Worm (Caenorhabditis elegans) whole organism, L1 larva: ENCODE data around the gene T04C9.3.
"Not testable (repeated sequence)": the region's sequence is repeated elsewhere in the genome, so short reads cannot be mapped to it uniquely, and the experiment has no call there.

Experiments used
- C16A3.4 ChIP-seq: fragments of 150-350 bp; optimal IDR thresholded peaks from 2 replicates; lab custom pipeline; 2014; ENCODE audit warnings: missing biosample characterization, missing genetic modification characterization
- C34B4.2 ChIP-seq: sonication (generic microtip); optimal IDR thresholded peaks from 2 replicates; lab custom pipeline; 2017; ENCODE audit warnings: mild to moderate bottlenecking, missing genetic modification characterization, missing compliant biosample characterization
- Y116A8C.19 ChIP-seq: sonication (generic microtip); optimal IDR thresholded peaks from 2 replicates; lab custom pipeline; 2016; ENCODE audit warnings: missing compliant biosample characterization, missing genetic modification characterization, borderline replicate concordance
- alr-1 ChIP-seq: fragments of 200-800 bp; sonication (Bioruptor generic); optimal IDR thresholded peaks from 2 replicates; lab custom pipeline; 2018; ENCODE audit warnings: borderline replicate concordance, mild to moderate bottlenecking, missing genetic modification characterization, missing compliant biosample characterization
- aly-2 ChIP-seq: fragments of 150-350 bp; optimal IDR thresholded peaks from 2 replicates; lab custom pipeline; 2014; ENCODE audit warnings: missing biosample characterization, missing genetic modification characterization
- ama-1 ChIP-seq: fragments of 150-350 bp; optimal IDR thresholded peaks from 2 replicates; lab custom pipeline; 2014
- ceh-63 ChIP-seq: fragments of 200-800 bp; sonication (Bioruptor generic); optimal IDR thresholded peaks from 2 replicates; lab custom pipeline; 2018; ENCODE audit warnings: mild to moderate bottlenecking, missing genetic modification characterization, missing compliant biosample characterization
- ceh-8 ChIP-seq: fragments of 200-800 bp; sonication (Bioruptor generic); optimal IDR thresholded peaks from 2 replicates; lab custom pipeline; 2018; ENCODE audit warnings: mild to moderate bottlenecking, missing genetic modification characterization, moderate library complexity, missing compliant biosample characterization
- dpl-1 ChIP-seq, 3 experiments: fragments of 150-350 bp in 2 of 3; sonication (generic microtip) in 1 of 3; optimal IDR thresholded peaks; 2 replicates each; lab custom pipeline; 2014 to 2017; ENCODE audit warnings: missing biosample characterization in 3 of 3, missing genetic modification characterization in 3 of 3, missing genetic modification reagents in 3 of 3
- dsc-1 ChIP-seq: sonication (generic microtip); optimal IDR thresholded peaks from 2 replicates; lab custom pipeline; 2016; ENCODE audit warnings: mild to moderate bottlenecking, missing genetic modification characterization, missing compliant biosample characterization
- efl-1 ChIP-seq, 4 experiments: fragments of 150-350 bp; optimal IDR thresholded peaks in 3 of 4; peaks in 1 of 4; 1 replicate in 1 of 4; 2 replicates in 3 of 4; lab custom pipeline; 2014; ENCODE audit warnings: missing biosample characterization in 2 of 4, missing genetic modification characterization in 2 of 4, missing genetic modification reagents in 2 of 4
- elt-3 ChIP-seq, 6 experiments: fragments of 150-350 bp in 1 of 6; sonication (generic microtip); optimal IDR thresholded peaks; 2 replicates each; lab custom pipeline; 2017 to 2018; ENCODE audit warnings: missing biosample characterization in 6 of 6, missing genetic modification characterization in 6 of 6, inconsistent platforms in 1 of 6
- ets-5 ChIP-seq: fragments of 200-800 bp; sonication (Bioruptor generic); IDR thresholded peaks from 2 replicates; pipeline ENCODE4 v1.3.6; 2022; ENCODE audit warnings: missing genetic modification characterization, missing compliant biosample characterization
- fkh-8 ChIP-seq: sonication (generic microtip); optimal IDR thresholded peaks from 2 replicates; lab custom pipeline; 2016; ENCODE audit warnings: mild to moderate bottlenecking, missing genetic modification characterization, missing compliant biosample characterization
- grh-1 ChIP-seq: fragments of 200-800 bp; sonication (Bioruptor generic); IDR thresholded peaks from 2 replicates; pipeline ENCODE4 v1.3.6; 2022; ENCODE audit warnings: missing genetic modification reagents, missing genetic modification characterization, missing compliant biosample characterization
- hlh-17 ChIP-seq: fragments of 200-800 bp; sonication (Bioruptor generic); optimal IDR thresholded peaks from 2 replicates; lab custom pipeline; 2018; ENCODE audit warnings: missing genetic modification characterization, mild to moderate bottlenecking, missing compliant biosample characterization, moderate library complexity, borderline replicate concordance
- hlh-4 ChIP-seq: sonication (generic microtip); optimal IDR thresholded peaks from 2 replicates; lab custom pipeline; 2016; ENCODE audit warnings: mild to moderate bottlenecking, missing genetic modification characterization, missing compliant biosample characterization
- lin-13 ChIP-seq: fragments of 150-350 bp; optimal IDR thresholded peaks from 2 replicates; lab custom pipeline; 2014; ENCODE audit warnings: missing biosample characterization, missing genetic modification reagents, missing genetic modification characterization
- lin-14 ChIP-seq: fragments of 200-800 bp; sonication (Bioruptor generic); optimal IDR thresholded peaks from 2 replicates; lab custom pipeline; 2018; ENCODE audit warnings: mild to moderate bottlenecking, missing genetic modification characterization, moderate library complexity, missing compliant biosample characterization
- lir-3 ChIP-seq: sonication (generic microtip); optimal IDR thresholded peaks from 2 replicates; lab custom pipeline; 2016; ENCODE audit warnings: mild to moderate bottlenecking, missing genetic modification characterization, moderate library complexity, missing compliant biosample characterization; ENCODE audit not compliant: poor library complexity
- mab-9 ChIP-seq: fragments of 200-800 bp; sonication (Bioruptor generic); IDR thresholded peaks from 2 replicates; pipeline ENCODE4 v1.3.6; 2022; ENCODE audit warnings: missing genetic modification reagents, missing genetic modification characterization, missing compliant biosample characterization
- mdl-1 ChIP-seq, 2 experiments: fragments of 150-350 bp; optimal IDR thresholded peaks; 2 replicates each; lab custom pipeline; 2014 to 2017; ENCODE audit warnings: missing biosample characterization in 2 of 2, missing genetic modification characterization in 2 of 2, inconsistent platforms in 1 of 2
- mef-2 ChIP-seq: fragments of 150-350 bp; optimal IDR thresholded peaks from 2 replicates; lab custom pipeline; 2014; ENCODE audit warnings: missing biosample characterization, missing genetic modification characterization
- nhr-11 ChIP-seq: fragments of 150-350 bp; optimal IDR thresholded peaks from 2 replicates; lab custom pipeline; 2014; ENCODE audit warnings: missing biosample characterization, missing genetic modification characterization
- nhr-12 ChIP-seq: sonication (generic microtip); optimal IDR thresholded peaks from 2 replicates; lab custom pipeline; 2017; ENCODE audit warnings: missing biosample characterization, missing genetic modification characterization
- nhr-19 ChIP-seq: fragments of 200-800 bp; sonication (Bioruptor generic); conservative IDR thresholded peaks from 2 replicates; pipeline ENCODE4 v1.3.6; 2022; ENCODE audit warnings: missing genetic modification characterization, missing compliant biosample characterization
- nhr-237 ChIP-seq: fragments of 150-350 bp; optimal IDR thresholded peaks from 2 replicates; lab custom pipeline; 2014; ENCODE audit warnings: missing biosample characterization, missing genetic modification characterization
- nhr-47 ChIP-seq: sonication (generic microtip); optimal IDR thresholded peaks from 2 replicates; lab custom pipeline; 2016; ENCODE audit warnings: mild to moderate bottlenecking, missing genetic modification characterization, moderate library complexity, missing compliant biosample characterization
- nhr-71 ChIP-seq: sonication (generic microtip); optimal IDR thresholded peaks from 2 replicates; lab custom pipeline; 2016; ENCODE audit warnings: mild to moderate bottlenecking, missing genetic modification characterization, moderate library complexity, missing compliant biosample characterization
- nhr-76 ChIP-seq: sonication (generic microtip); optimal IDR thresholded peaks from 2 replicates; lab custom pipeline; 2017; ENCODE audit warnings: missing biosample characterization, missing genetic modification characterization
- nhr-84 ChIP-seq: sonication (generic microtip); optimal IDR thresholded peaks from 2 replicates; lab custom pipeline; 2017; ENCODE audit warnings: missing biosample characterization, missing genetic modification characterization
- pag-3 ChIP-seq: sonication (generic microtip); optimal IDR thresholded peaks from 2 replicates; lab custom pipeline; 2017; ENCODE audit warnings: missing genetic modification characterization, mild to moderate bottlenecking, missing compliant biosample characterization, antibody characterized with exemption, borderline replicate concordance; ENCODE audit not compliant: insufficient read depth
- rnt-1 ChIP-seq: sonication (generic microtip); optimal IDR thresholded peaks from 2 replicates; lab custom pipeline; 2016; ENCODE audit warnings: mild to moderate bottlenecking, missing genetic modification characterization, moderate library complexity, missing compliant biosample characterization
- snpc-4 ChIP-seq: fragments of 150-350 bp; optimal IDR thresholded peaks from 2 replicates; lab custom pipeline; 2014; ENCODE audit warnings: missing biosample characterization, missing genetic modification characterization
- snu-23 ChIP-seq: sonication (generic microtip); optimal IDR thresholded peaks from 2 replicates; lab custom pipeline; 2016; ENCODE audit warnings: missing genetic modification characterization, missing compliant biosample characterization
- sox-4 ChIP-seq: sonication (generic microtip); optimal IDR thresholded peaks from 2 replicates; lab custom pipeline; 2016; ENCODE audit warnings: missing genetic modification characterization, missing compliant biosample characterization
- sptf-1 ChIP-seq: fragments of 150-350 bp; optimal IDR thresholded peaks from 2 replicates; lab custom pipeline; 2014; ENCODE audit warnings: missing biosample characterization, missing genetic modification characterization
- tlp-1 ChIP-seq: fragments of 150-350 bp; optimal IDR thresholded peaks from 2 replicates; lab custom pipeline; 2014; ENCODE audit warnings: missing biosample characterization, missing genetic modification characterization
- unc-86 ChIP-seq: sonication (generic microtip); optimal IDR thresholded peaks from 2 replicates; lab custom pipeline; 2016; ENCODE audit warnings: missing genetic modification characterization, missing compliant biosample characterization
- unc-98 ChIP-seq: fragments of 200-800 bp; sonication (Bioruptor generic); IDR thresholded peaks from 2 replicates; pipeline ENCODE4 v1.3.6; 2022; ENCODE audit warnings: missing genetic modification characterization, missing compliant biosample characterization
- vab-15 ChIP-seq: sonication (generic microtip); optimal IDR thresholded peaks from 2 replicates; lab custom pipeline; 2017; ENCODE audit warnings: missing genotype, mild to moderate bottlenecking, missing genetic modification characterization, missing compliant biosample characterization
- xbp-1 ChIP-seq: sonication (generic microtip); optimal IDR thresholded peaks from 2 replicates; lab custom pipeline; 2016; ENCODE audit warnings: missing genetic modification characterization, missing compliant biosample characterization
- zip-4 ChIP-seq: fragments of 200-800 bp; sonication (Bioruptor generic); optimal IDR thresholded peaks from 2 replicates; lab custom pipeline; 2018; ENCODE audit warnings: mild to moderate bottlenecking, missing genetic modification characterization, moderate library complexity, missing compliant biosample characterization
- ztf-11 ChIP-seq, 2 experiments: sonication (generic microtip); optimal IDR thresholded peaks; 2 replicates each; lab custom pipeline; 2016 to 2017; ENCODE audit warnings: missing genetic modification characterization in 2 of 2, missing biosample characterization in 1 of 2, missing compliant biosample characterization in 1 of 2
- ztf-4 ChIP-seq: fragments of 150-350 bp; optimal IDR thresholded peaks from 2 replicates; lab custom pipeline; 2014; ENCODE audit warnings: missing biosample characterization, missing genetic modification characterization

The T04C9.3 gene

DNA sequence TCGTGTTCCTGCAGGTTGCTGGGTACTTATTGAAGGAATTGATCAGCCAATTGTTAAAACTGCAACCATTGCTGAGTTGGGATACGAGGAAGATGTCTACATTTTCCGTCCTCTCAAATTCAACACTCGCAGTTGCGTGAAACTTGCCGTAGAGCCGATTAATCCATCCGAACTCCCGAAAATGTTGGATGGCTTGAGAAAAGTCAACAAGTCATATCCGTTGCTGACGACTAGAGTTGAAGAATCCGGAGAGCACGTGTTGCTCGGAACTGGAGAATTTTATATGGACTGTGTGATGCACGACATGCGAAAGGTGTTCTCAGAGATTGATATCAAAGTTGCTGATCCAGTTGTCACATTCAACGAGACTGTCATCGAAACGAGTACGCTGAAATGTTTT is 25.9 kb downstream of the T04C9.3 start:
- no peak for TF ChIP-seq nhr-47 (tag; lab: Kevin White, UChicago)

DNA sequence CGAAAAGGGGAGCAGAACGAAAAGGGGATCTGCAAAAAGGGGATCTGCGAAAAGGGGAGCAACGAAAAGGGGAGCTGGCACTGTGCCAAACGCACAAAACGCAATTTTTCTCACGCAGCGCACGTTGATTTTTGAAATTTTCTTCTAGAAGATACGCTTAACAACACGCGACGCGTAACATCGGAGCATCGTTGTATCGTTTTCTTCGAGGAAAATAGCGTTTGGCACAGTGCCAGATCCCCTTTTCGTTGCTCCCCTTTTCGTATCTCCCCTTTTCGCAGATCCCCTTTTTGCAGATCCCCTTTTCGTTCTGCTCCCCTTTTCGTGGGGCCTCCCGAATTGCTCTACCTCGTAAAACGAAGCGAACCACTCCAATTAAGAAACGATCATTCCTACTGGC is 27.6 kb downstream of the T04C9.3 start:
- peak; percentile 24 for TF ChIP-seq unc-86 (tag; lab: Kevin White, UChicago)
- TF ChIP-seq nhr-71 (tag; lab: Kevin White, UChicago): peak; percentile 41
- peak; percentile 33; the same call in 1 of the 2 replicates for TF ChIP-seq nhr-19
- peak; percentile 2 for TF ChIP-seq xbp-1 (tag; lab: Kevin White, UChicago)
- peak; percentile 1 for TF ChIP-seq dsc-1 (tag; lab: Kevin White, UChicago)
- TF ChIP-seq ztf-11 (tag; optimal IDR thresholded peaks at IDR 0.05; lab: Kevin White, UChicago): peak in 1 of 2 experiments; percentile 20
- peak; percentile 7 for TF ChIP-seq snu-23 (GFP tag; lab: Kevin White, UChicago)
- peak; percentile 46 for TF ChIP-seq nhr-47 (tag; lab: Kevin White, UChicago)
- TF ChIP-seq efl-1 (optimal IDR thresholded peaks at IDR 0.05; lab: Kevin White, UChicago): peak in 1 of 2 experiments; percentile 27
- TF ChIP-seq efl-1 (GFP tag; optimal IDR thresholded peaks at IDR 0.05 in 1 of 2; lab: Kevin White, UChicago): not testable (repeated sequence)
- TF ChIP-seq rnt-1: peak; percentile 41

DNA sequence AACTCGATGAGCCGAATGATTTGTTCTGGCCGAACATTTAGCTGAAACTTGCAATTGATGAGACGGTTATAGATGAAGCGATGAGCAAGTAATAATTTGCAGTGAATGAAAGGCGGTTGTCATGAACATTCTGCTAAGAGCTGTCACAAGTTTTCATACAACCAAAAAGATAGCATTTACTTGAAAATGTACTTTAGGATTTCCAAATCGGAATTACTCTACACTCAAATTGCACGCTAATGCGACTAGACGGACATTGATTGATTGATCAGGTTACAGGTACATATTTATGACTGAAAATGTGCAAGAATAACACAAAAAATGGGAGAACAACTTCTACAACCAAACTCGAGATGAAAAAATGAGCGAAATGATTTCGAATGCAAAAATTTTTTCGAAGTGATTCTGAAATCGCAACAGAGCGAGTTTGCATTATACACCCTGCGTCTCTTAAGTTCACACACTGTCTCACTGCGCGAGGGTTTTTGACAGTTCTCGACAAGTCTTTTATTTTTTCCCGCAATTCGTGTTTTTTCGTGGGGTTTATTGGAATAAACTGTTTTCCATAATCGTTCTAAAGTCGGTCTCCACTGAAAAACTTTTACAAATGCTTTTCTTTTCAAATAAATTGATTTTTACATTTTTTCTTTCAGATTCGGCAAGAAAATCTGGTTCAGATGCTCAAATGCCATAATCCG is 34.2 kb downstream of the T04C9.3 start, which contains the start of the genes npp-10 and cyk-3:
TSS of gene npp-10 (minus strand) at position 51 of the 698 bp plus-strand sequence.
TSS of gene cyk-3 (plus strand) at position 648 of the 698 bp plus-strand sequence.
- peak; percentile 64 for TF ChIP-seq rnt-1
- no peak for TF ChIP-seq grh-1
- TF ChIP-seq nhr-237 (tag; lab: Kevin White, UChicago): no peak
- no peak for TF ChIP-seq unc-98 (GFP tag; lab: Robert Waterston, UW)
- peak; percentile 57 for TF ChIP-seq C16A3.4 (tag; lab: Kevin White, UChicago)
- no peak for TF ChIP-seq ets-5 (GFP tag; lab: Robert Waterston, UW)
- no peak for TF ChIP-seq Y116A8C.19 (tag; lab: Kevin White, UChicago)
- TF ChIP-seq vab-15 (tag; lab: Kevin White, UChicago): no peak
- no peak for TF ChIP-seq ztf-11 (tag; optimal IDR thresholded peaks at IDR 0.05; lab: Kevin White, UChicago)
- no peak for TF ChIP-seq mab-9 (GFP tag; lab: Robert Waterston, UW)
- TF ChIP-seq nhr-47 (tag; lab: Kevin White, UChicago): no peak
- no peak for TF ChIP-seq sox-4 (tag; lab: Kevin White, UChicago)
- no peak for TF ChIP-seq lin-14 (GFP tag; lab: Kevin White, UChicago)
- no peak for TF ChIP-seq hlh-4 (tag; lab: Kevin White, UChicago)
- TF ChIP-seq nhr-76 (tag; lab: Kevin White, UChicago): no peak
- TF ChIP-seq lir-3 (tag; lab: Kevin White, UChicago): no peak
- TF ChIP-seq snpc-4 (tag; lab: Kevin White, UChicago): no peak
- TF ChIP-seq hlh-17: no peak
- peak; percentile 57 to 74 (median 71) for TF ChIP-seq dpl-1 (GFP tag; optimal IDR thresholded peaks at IDR 0.05; lab: Kevin White, UChicago)
- no peak for TF ChIP-seq ceh-63 (GFP tag; lab: Kevin White, UChicago)
- TF ChIP-seq ama-1 (lab: Kevin White, UChicago): no peak
- no peak for TF ChIP-seq pag-3 (tag; lab: Kevin White, UChicago)
- no peak for TF ChIP-seq aly-2
- TF ChIP-seq sptf-1: no peak
- TF ChIP-seq C34B4.2 (tag; lab: Kevin White, UChicago): no peak
- TF ChIP-seq zip-4 (GFP tag; lab: Kevin White, UChicago): no peak
- TF ChIP-seq mdl-1 (tag; optimal IDR thresholded peaks at IDR 0.05; lab: Kevin White, UChicago): no peak
- no peak for TF ChIP-seq nhr-84
- no peak for TF ChIP-seq mef-2 (tag; lab: Kevin White, UChicago)
- TF ChIP-seq lin-13 (GFP tag; lab: Kevin White, UChicago): no peak
- TF ChIP-seq tlp-1 (tag; lab: Kevin White, UChicago): no peak
- peak; percentile 58 for TF ChIP-seq snu-23 (GFP tag; lab: Kevin White, UChicago)
- no peak for TF ChIP-seq ceh-8 (GFP tag; lab: Kevin White, UChicago)
- TF ChIP-seq nhr-19: peak; percentile 44
- no peak for TF ChIP-seq alr-1 (tag; lab: Kevin White, UChicago)
- TF ChIP-seq nhr-12: no peak
- no peak for TF ChIP-seq fkh-8 (tag; lab: Kevin White, UChicago)
- peak in 1 of 6 experiments; percentile 13 for TF ChIP-seq elt-3 (tag; optimal IDR thresholded peaks at IDR 0.05; lab: Kevin White, UChicago)
- TF ChIP-seq nhr-11: no peak
- TF ChIP-seq ztf-4 (tag; lab: Kevin White, UChicago): no peak
- TF ChIP-seq efl-1 (optimal IDR thresholded peaks at IDR 0.05; lab: Kevin White, UChicago): peak; percentile 70 to 78
- peak; percentile 74 to 96 for TF ChIP-seq efl-1 (GFP tag; optimal IDR thresholded peaks at IDR 0.05 in 1 of 2; lab: Kevin White, UChicago)
